Fruit fly (Drosophila melanogaster) whole organism, embryonic: ENCODE data around the gene Sytbeta.

ENCODE experiments used
- BtbVII ChIP-seq: fragments of 200-800 bp; sonication (Bioruptor generic); optimal IDR thresholded peaks from 3 replicates; lab custom pipeline; 2017; ENCODE audit warnings: missing biosample characterization, mild to moderate bottlenecking, missing genetic modification characterization
- CG11504 ChIP-seq: fragments of 200-800 bp; sonication (Bioruptor generic); optimal IDR thresholded peaks from 3 replicates; lab custom pipeline; 2019; ENCODE audit warnings: missing biosample characterization, mild to moderate bottlenecking, missing genetic modification characterization, moderate library complexity
- CG11723 ChIP-seq: fragments of 200-800 bp; sonication (Bioruptor generic); optimal IDR thresholded peaks from 2 replicates; lab custom pipeline; 2017; ENCODE audit warnings: missing biosample characterization, mild to moderate bottlenecking, missing genetic modification characterization
- CG12391 ChIP-seq: fragments of 200-800 bp; sonication (Bioruptor generic); optimal IDR thresholded peaks from 3 replicates; lab custom pipeline; 2018; ENCODE audit warnings: missing biosample characterization, mild to moderate bottlenecking, missing genetic modification characterization, moderate library complexity
- CG12659 ChIP-seq: fragments of 200-800 bp; sonication (Bioruptor generic); optimal IDR thresholded peaks from 3 replicates; lab custom pipeline; 2017; ENCODE audit warnings: mild to moderate bottlenecking, missing biosample characterization, missing genetic modification reagents, missing genetic modification characterization
- CG13296 ChIP-seq: fragments of 200-800 bp; sonication (Bioruptor generic); optimal IDR thresholded peaks from 3 replicates; lab custom pipeline; 2018; ENCODE audit warnings: missing biosample characterization, mild to moderate bottlenecking, missing genetic modification characterization
- CG13775 ChIP-seq: fragments of 200-800 bp; sonication (Bioruptor generic); optimal IDR thresholded peaks from 3 replicates; lab custom pipeline; 2017; ENCODE audit warnings: missing biosample characterization, mild to moderate bottlenecking, missing genetic modification characterization
- CG15269 ChIP-seq: fragments of 200-800 bp; sonication (Bioruptor generic); optimal IDR thresholded peaks from 2 replicates; lab custom pipeline; 2018; ENCODE audit warnings: missing biosample characterization, mild to moderate bottlenecking, missing genetic modification characterization, moderate library complexity
- CG15479 ChIP-seq: fragments of 200-800 bp; sonication (Bioruptor generic); optimal IDR thresholded peaks from 3 replicates; lab custom pipeline; 2019; ENCODE audit warnings: missing biosample characterization, mild to moderate bottlenecking, missing genetic modification characterization, moderate library complexity
- CG1832 ChIP-seq: fragments of 200-800 bp; sonication (Bioruptor generic); optimal IDR thresholded peaks from 2 replicates; lab custom pipeline; 2017; ENCODE audit warnings: missing biosample characterization, mild to moderate bottlenecking, missing genetic modification characterization, inconsistent platforms
- CG18619 ChIP-seq: fragments of 200-800 bp; sonication (Bioruptor generic); optimal IDR thresholded peaks from 3 replicates; lab custom pipeline; 2017; ENCODE audit warnings: missing biosample characterization, mild to moderate bottlenecking, missing genetic modification characterization
- CG5180 ChIP-seq: fragments of 200-800 bp; sonication (Bioruptor generic); optimal IDR thresholded peaks from 3 replicates; lab custom pipeline; 2017; ENCODE audit warnings: missing biosample characterization, missing genetic modification characterization, mild to moderate bottlenecking, moderate library complexity, missing genetic modification reagents
- CG6854 ChIP-seq: fragments of 200-800 bp; sonication (Bioruptor generic); optimal IDR thresholded peaks from 3 replicates; lab custom pipeline; 2017; ENCODE audit warnings: missing biosample characterization, mild to moderate bottlenecking, missing genetic modification characterization
- CG7556 ChIP-seq: fragments of 200-800 bp; sonication (Bioruptor generic); optimal IDR thresholded peaks from 2 replicates; lab custom pipeline; 2017; ENCODE audit warnings: missing biosample characterization, mild to moderate bottlenecking, missing genetic modification characterization
- CG8924 ChIP-seq: fragments of 200-800 bp; optimal IDR thresholded peaks from 3 replicates; lab custom pipeline; 2019; ENCODE audit warnings: missing biosample characterization, mild to moderate bottlenecking, missing genetic modification characterization, moderate library complexity
- CTCF ChIP-seq: fragments of 200-800 bp; sonication (Bioruptor generic); optimal IDR thresholded peaks from 2 replicates; lab custom pipeline; 2017; ENCODE audit warnings: missing biosample characterization, mild to moderate bottlenecking, missing genetic modification characterization, moderate library complexity
- D ChIP-seq, 2 experiments: fragments of 200-800 bp in 1 of 2; fragments of >200 bp in 1 of 2; sonication (Bioruptor generic) in 1 of 2; optimal IDR thresholded peaks; 2 replicates in 1 of 2; 3 replicates in 1 of 2; lab custom pipeline; 2017; ENCODE audit warnings: mild to moderate bottlenecking in 1 of 2, missing biosample characterization in 1 of 2, missing genetic modification characterization in 1 of 2, missing genetic modification reagents in 1 of 2
- Eip74EF ChIP-seq, 2 experiments: fragments of 200-800 bp in 1 of 2; fragments of >200 bp in 1 of 2; sonication (Bioruptor generic) in 1 of 2; optimal IDR thresholded peaks; 2 replicates each; lab custom pipeline; 2017 to 2019; ENCODE audit warnings: missing biosample characterization in 2 of 2, missing genetic modification characterization in 2 of 2, mild to moderate bottlenecking in 1 of 2, moderate library complexity in 1 of 2
- Fer2 ChIP-seq: fragments of 200-800 bp; sonication (Bioruptor generic); optimal IDR thresholded peaks from 2 replicates; lab custom pipeline; 2018; ENCODE audit warnings: missing biosample characterization, mild to moderate bottlenecking, missing genetic modification characterization, moderate library complexity
- Fer3 ChIP-seq: fragments of 200-800 bp; sonication (Bioruptor generic); optimal IDR thresholded peaks from 2 replicates; lab custom pipeline; 2018; ENCODE audit warnings: missing biosample characterization, mild to moderate bottlenecking, missing genetic modification characterization, moderate library complexity
- Hey ChIP-seq: fragments of 200-800 bp; sonication (Bioruptor generic); optimal IDR thresholded peaks from 3 replicates; lab custom pipeline; 2018; ENCODE audit warnings: missing biosample characterization, mild to moderate bottlenecking, missing genetic modification characterization
- Neu2 ChIP-seq: fragments of 200-800 bp; sonication (Bioruptor generic); optimal IDR thresholded peaks from 3 replicates; lab custom pipeline; 2016; ENCODE audit warnings: missing biosample characterization, missing genetic modification characterization, borderline replicate concordance
- Nf-YB ChIP-seq: fragments of 200-800 bp; sonication (Bioruptor generic); optimal IDR thresholded peaks from 3 replicates; lab custom pipeline; 2019; ENCODE audit warnings: missing biosample characterization, mild to moderate bottlenecking, missing genetic modification characterization, moderate library complexity
- Rx ChIP-seq: fragments of 200-800 bp; sonication (Bioruptor generic); IDR thresholded peaks from 2 replicates; pipeline ENCODE4 v1.3.6; 2022; ENCODE audit warnings: missing biosample characterization, missing genetic modification characterization
- Ssrp ChIP-seq: fragments of 200-800 bp; sonication (Bioruptor generic); optimal IDR thresholded peaks from 2 replicates; lab custom pipeline; 2018; ENCODE audit warnings: missing biosample characterization, mild to moderate bottlenecking, missing genetic modification characterization, moderate library complexity
- abd-A ChIP-seq: fragments of 200-800 bp; sonication (Bioruptor generic); optimal IDR thresholded peaks from 3 replicates; lab custom pipeline; 2019; ENCODE audit warnings: missing biosample characterization, mild to moderate bottlenecking, missing genetic modification characterization, moderate library complexity
- ap ChIP-seq: fragments of 200-800 bp; sonication (Bioruptor generic); IDR thresholded peaks from 2 replicates; pipeline ENCODE4 v1.3.6; 2022; ENCODE audit warnings: missing biosample characterization, missing genetic modification characterization
- az2 ChIP-seq: fragments of 200-800 bp; sonication (Bioruptor generic); optimal IDR thresholded peaks from 3 replicates; lab custom pipeline; 2016; ENCODE audit warnings: missing biosample characterization, missing genetic modification characterization
- bcd ChIP-seq: fragments of 200-800 bp; sonication (Bioruptor generic); optimal IDR thresholded peaks from 2 replicates; lab custom pipeline; 2017; ENCODE audit warnings: missing biosample characterization, mild to moderate bottlenecking, missing genetic modification characterization
- caup ChIP-seq: fragments of 200-800 bp; sonication (Bioruptor generic); optimal IDR thresholded peaks from 3 replicates; lab custom pipeline; 2017; ENCODE audit warnings: missing biosample characterization, mild to moderate bottlenecking, missing genetic modification characterization, moderate library complexity; ENCODE audit not compliant: severe bottlenecking
- cg ChIP-seq: fragments of 200-800 bp; sonication (Bioruptor generic); optimal IDR thresholded peaks from 3 replicates; lab custom pipeline; 2019; ENCODE audit warnings: missing biosample characterization, mild to moderate bottlenecking, missing genetic modification characterization, moderate library complexity
- dm ChIP-seq: fragments of 200-800 bp; sonication (Bioruptor generic); optimal IDR thresholded peaks from 3 replicates; lab custom pipeline; 2016; ENCODE audit warnings: missing biosample characterization, missing genetic modification characterization
- gcm ChIP-seq: fragments of 200-800 bp; sonication (Bioruptor generic); optimal IDR thresholded peaks from 2 replicates; lab custom pipeline; 2019; ENCODE audit warnings: missing biosample characterization, mild to moderate bottlenecking, missing genetic modification characterization, moderate library complexity
- lab ChIP-seq: fragments of 200-800 bp; sonication (Bioruptor generic); optimal IDR thresholded peaks from 3 replicates; lab custom pipeline; 2017; ENCODE audit warnings: missing biosample characterization, missing genetic modification characterization, mild to moderate bottlenecking, moderate library complexity, missing genetic modification reagents
- lmd ChIP-seq: fragments of 200-800 bp; sonication (Bioruptor generic); IDR thresholded peaks from 2 replicates; pipeline ENCODE4 v1.3.6; 2022; ENCODE audit warnings: missing biosample characterization, missing genetic modification characterization
- phol ChIP-seq: fragments of 200-800 bp; sonication (Bioruptor generic); optimal IDR thresholded peaks from 3 replicates; lab custom pipeline; 2018; ENCODE audit warnings: missing biosample characterization, mild to moderate bottlenecking, missing genetic modification characterization, moderate library complexity
- rib ChIP-seq: fragments of 200-800 bp; sonication (Bioruptor generic); IDR thresholded peaks from 2 replicates; pipeline ENCODE4 v1.3.6; 2022; ENCODE audit warnings: missing biosample characterization, missing genetic modification characterization
- scrt ChIP-seq: fragments of 200-800 bp; sonication (Bioruptor generic); optimal IDR thresholded peaks from 2 replicates; lab custom pipeline; 2018; ENCODE audit warnings: missing biosample characterization, mild to moderate bottlenecking, missing genetic modification characterization, moderate library complexity
- sob ChIP-seq: fragments of 200-800 bp; sonication (Bioruptor generic); IDR thresholded peaks from 2 replicates; pipeline ENCODE4 v1.3.6; 2022; ENCODE audit warnings: missing biosample characterization, missing genetic modification characterization
- twi ChIP-seq: fragments of 200-800 bp; optimal IDR thresholded peaks from 2 replicates; lab custom pipeline; 2019; ENCODE audit warnings: missing biosample characterization, mild to moderate bottlenecking, missing genetic modification characterization, moderate library complexity

Sytbeta gene

DNA sequence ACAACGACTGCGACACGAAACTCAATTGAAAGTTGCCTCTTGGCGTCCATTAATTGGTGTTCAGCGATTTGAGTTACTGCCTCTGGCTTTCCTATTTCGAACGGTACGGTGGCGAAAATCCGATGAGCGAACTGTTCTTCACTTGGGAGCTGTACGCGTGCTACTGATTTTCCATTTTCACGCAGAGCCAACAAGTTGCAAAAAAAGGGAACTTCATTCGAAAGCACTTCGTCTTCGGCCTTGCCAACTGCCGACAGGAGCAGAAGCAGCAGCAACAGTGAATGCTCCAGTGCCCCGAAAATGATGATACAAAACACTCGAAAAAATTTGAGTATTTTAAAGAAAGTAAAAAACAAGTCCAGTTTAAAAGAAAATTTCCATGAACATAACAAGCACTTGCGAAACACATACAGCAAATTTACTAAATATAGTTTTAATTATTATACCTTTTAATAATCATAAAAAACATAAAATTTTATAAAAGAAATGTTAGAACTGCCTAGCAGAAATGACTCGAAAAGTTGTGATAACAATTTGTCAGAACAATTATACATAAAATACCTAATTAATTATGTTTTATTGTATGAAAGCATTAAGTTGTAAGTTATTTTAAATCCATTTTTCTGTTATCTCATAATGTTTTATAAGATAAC, 30.6 kb downstream of the Sytbeta start (continued):
- TF ChIP-seq CG7556 (GFP tag; lab: Kevin White, UChicago) (peak; percentile 85), Eip74EF (GFP tag; optimal IDR thresholded peaks at IDR 0.05; lab: Kevin White, UChicago) (peak in 1 of 2 experiments; percentile 30), caup (GFP tag; lab: Kevin White, UChicago) (peak; percentile 48), CG6854 (GFP tag; lab: Kevin White, UChicago) (peak; percentile 45), rib (GFP tag; lab: Robert Waterston, UW) (no peak), az2 (GFP tag; lab: Kevin White, UChicago) (peak; percentile 2), Fer3 (tag; lab: Kevin White, UChicago) (peak; percentile 15), CG13775 (GFP tag; lab: Kevin White, UChicago) (peak; percentile 19), Ssrp (tag; lab: Kevin White, UChicago) (peak; percentile 32), lab (GFP tag; lab: Kevin White, UChicago) (peak; percentile 58), Fer2 (peak; percentile 6), CG11504 (tag; lab: Kevin White, UChicago) (peak; percentile 72), CG12391 (tag; lab: Kevin White, UChicago) (peak; percentile 54), CG8924 (tag; lab: Kevin White, UChicago) (peak; percentile 57), CG15269 (tag; lab: Kevin White, UChicago) (peak; percentile 49), CG12659 (peak; percentile 48), Neu2 (GFP tag; lab: Kevin White, UChicago) (no peak), gcm (GFP tag; lab: Kevin White, UChicago) (peak; percentile 3), Nf-YB (GFP tag; lab: Kevin White, UChicago) (peak; percentile 36), BtbVII (peak; percentile 14), CG13296 (GFP tag; lab: Kevin White, UChicago) (peak; percentile 54), CG11723 (GFP tag; lab: Kevin White, UChicago) (peak; percentile 6), bcd (GFP tag; lab: Kevin White, UChicago) (peak; percentile 49), CG18619 (GFP tag; lab: Kevin White, UChicago) (peak; percentile 48)

DNA sequence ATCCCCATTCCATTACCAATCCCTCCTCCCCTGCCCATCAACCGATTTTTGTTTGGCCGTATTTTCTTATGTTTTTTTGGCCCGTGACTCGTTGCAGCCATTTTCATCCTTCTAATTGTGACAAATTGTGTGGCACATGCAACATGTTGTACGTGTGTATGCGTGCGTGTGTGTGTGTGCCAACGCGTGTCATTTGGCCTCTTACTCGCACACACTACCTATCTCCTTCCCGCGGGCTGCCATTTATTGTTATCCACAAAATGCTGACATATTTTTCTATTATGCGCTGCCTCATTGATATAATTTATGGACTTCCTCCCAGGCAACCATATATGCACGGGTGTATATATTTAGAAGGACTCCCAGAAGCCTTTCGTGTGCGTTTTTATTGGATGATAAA, 33.0 kb downstream of the Sytbeta start:
- TF ChIP-seq abd-A (tag; lab: Kevin White, UChicago) = peak; percentile 39
- peak; percentile 55 for TF ChIP-seq scrt (GFP tag; lab: Kevin White, UChicago)
- TF ChIP-seq twi (tag; lab: Kevin White, UChicago) = peak; percentile 68
- TF ChIP-seq lmd (GFP tag; lab: Robert Waterston, UW) = no peak
- no peak for TF ChIP-seq CTCF (GFP tag; lab: Kevin White, UChicago)
- TF ChIP-seq CG15479 (GFP tag; lab: Kevin White, UChicago) = peak; percentile 43
- TF ChIP-seq D (optimal IDR thresholded peaks at IDR 0.05; lab: Kevin White, UChicago) = peak; percentile 80
- no peak for TF ChIP-seq D (GFP tag; optimal IDR thresholded peaks at IDR 0.05; lab: Kevin White, UChicago)
- no peak for TF ChIP-seq Rx (GFP tag; lab: Robert Waterston, UW)
- peak; percentile 74 for TF ChIP-seq Nf-YB (GFP tag; lab: Kevin White, UChicago)
- TF ChIP-seq Hey (tag; lab: Kevin White, UChicago) = peak; percentile 17
- TF ChIP-seq CG1832 (GFP tag; lab: Kevin White, UChicago) = peak; percentile 4
- peak; percentile 41 for TF ChIP-seq CG5180 (GFP tag; lab: Kevin White, UChicago)
- TF ChIP-seq sob (GFP tag; lab: Robert Waterston, UW) = no peak
- no peak for TF ChIP-seq ap (GFP tag; lab: Robert Waterston, UW)
- TF ChIP-seq phol (tag; lab: Kevin White, UChicago) = peak; percentile 13
- TF ChIP-seq dm (GFP tag; lab: Kevin White, UChicago) = no peak
- TF ChIP-seq cg (GFP tag; lab: Kevin White, UChicago) = peak; percentile 64
- TF ChIP-seq, all 482 proteins: peak for 11
